Worm (Caenorhabditis elegans) whole organism, midembryonic: ENCODE data around the gene K06H7.1.

Experiments
- flt-1 ChIP-seq: fragments of 200-800 bp; sonication (Bioruptor generic); IDR thresholded peaks from 2 replicates; pipeline ENCODE4 v1.3.6; 2022; ENCODE audit warnings: missing genetic modification characterization, missing compliant biosample characterization
- tab-1 ChIP-seq: fragments of 200-800 bp; sonication (Bioruptor generic); IDR thresholded peaks from 2 replicates; pipeline ENCODE4 v1.3.6; 2022; ENCODE audit warnings: missing genetic modification characterization, missing compliant biosample characterization
- ztf-23 ChIP-seq: fragments of 200-800 bp; sonication (Bioruptor generic); IDR thresholded peaks from 2 replicates; pipeline ENCODE4 v1.3.6; 2022; ENCODE audit warnings: missing genetic modification reagents, missing genetic modification characterization, missing compliant biosample characterization

ce11 chrIII:8077180-8077579, 21.9 kb upstream of the K06H7.1 start:
- TF ChIP-seq flt-1 (GFP tag; lab: Robert Waterston, UW) (no peak), tab-1 (GFP tag; lab: Robert Waterston, UW) (no peak), ztf-23 (GFP tag; lab: Robert Waterston, UW) (no peak)
